Fruit fly (Drosophila melanogaster) whole organism, embryonic: Measurements from ENCODE around the gene SMC6.

Experiments used
- Abd-B ChIP-seq: fragments of 200-800 bp; sonication (Bioruptor generic); optimal IDR thresholded peaks from 2 replicates; lab custom pipeline; 2018; ENCODE audit warnings: missing biosample characterization, mild to moderate bottlenecking, missing genetic modification characterization, moderate library complexity
- Atf-2 ChIP-seq: fragments of 200-800 bp; sonication (Bioruptor generic); optimal IDR thresholded peaks from 2 replicates; lab custom pipeline; 2016; ENCODE audit warnings: missing biosample characterization, missing genetic modification characterization
- CG10147 ChIP-seq: fragments of 200-800 bp; sonication (Bioruptor generic); optimal IDR thresholded peaks from 2 replicates; lab custom pipeline; 2019; ENCODE audit warnings: missing biosample characterization, mild to moderate bottlenecking, missing genetic modification characterization, moderate library complexity
- CG1024 ChIP-seq: fragments of 200-800 bp; sonication (Bioruptor generic); IDR thresholded peaks from 2 replicates; pipeline ENCODE4 v1.3.6; 2022; ENCODE audit warnings: missing biosample characterization, missing genetic modification characterization
- CG10274 ChIP-seq: fragments of 200-800 bp; sonication (Bioruptor generic); optimal IDR thresholded peaks from 3 replicates; lab custom pipeline; 2017; ENCODE audit warnings: missing biosample characterization, mild to moderate bottlenecking, missing genetic modification characterization
- CG10654 ChIP-seq: fragments of 200-800 bp; sonication (Bioruptor generic); optimal IDR thresholded peaks from 2 replicates; lab custom pipeline; 2016; ENCODE audit warnings: missing biosample characterization, missing genetic modification characterization
- CG11398 ChIP-seq: fragments of 200-800 bp; sonication (Bioruptor generic); optimal IDR thresholded peaks from 2 replicates; lab custom pipeline; 2016; ENCODE audit warnings: missing biosample characterization, missing genetic modification characterization
- CG14441 ChIP-seq: fragments of 200-800 bp; sonication (Bioruptor generic); IDR thresholded peaks from 2 replicates; pipeline ENCODE4 v1.3.6; 2022; ENCODE audit warnings: missing biosample characterization, missing genetic modification characterization
- CG15269 ChIP-seq: fragments of 200-800 bp; sonication (Bioruptor generic); optimal IDR thresholded peaks from 2 replicates; lab custom pipeline; 2018; ENCODE audit warnings: missing biosample characterization, mild to moderate bottlenecking, missing genetic modification characterization, moderate library complexity
- CG16779 ChIP-seq: fragments of 200-800 bp; sonication (Bioruptor generic); IDR thresholded peaks from 2 replicates; pipeline ENCODE4 v1.3.6; 2022; ENCODE audit warnings: missing biosample characterization, missing genetic modification characterization
- CG16815 ChIP-seq: fragments of 200-800 bp; sonication (Bioruptor generic); optimal IDR thresholded peaks from 3 replicates; lab custom pipeline; 2017; ENCODE audit warnings: missing biosample characterization, mild to moderate bottlenecking, missing genetic modification characterization
- CG18262 ChIP-seq: fragments of 200-800 bp; optimal IDR thresholded peaks from 3 replicates; lab custom pipeline; 2019; ENCODE audit warnings: missing biosample characterization, mild to moderate bottlenecking, missing genetic modification characterization, moderate library complexity
- CG18599 ChIP-seq: fragments of 200-800 bp; sonication (Bioruptor generic); optimal IDR thresholded peaks from 3 replicates; lab custom pipeline; 2017; ENCODE audit warnings: missing biosample characterization, missing genetic modification characterization, mild to moderate bottlenecking, moderate library complexity, missing genetic modification reagents
- CG2116 ChIP-seq: fragments of 200-800 bp; sonication (Bioruptor generic); optimal IDR thresholded peaks from 3 replicates; lab custom pipeline; 2018; ENCODE audit warnings: missing biosample characterization, mild to moderate bottlenecking, missing genetic modification characterization
- CG2889 ChIP-seq: fragments of 200-800 bp; sonication (Bioruptor generic); IDR thresholded peaks from 3 replicates; pipeline ENCODE4 v1.3.6; 2022; ENCODE audit warnings: missing biosample characterization, missing genetic modification characterization
- CG30403 ChIP-seq: fragments of 200-800 bp; sonication (Bioruptor generic); optimal IDR thresholded peaks from 3 replicates; lab custom pipeline; 2016; ENCODE audit warnings: missing biosample characterization, missing genetic modification characterization
- CG6272 ChIP-seq: fragments of 200-800 bp; sonication (Bioruptor generic); IDR thresholded peaks from 2 replicates; pipeline ENCODE4 v1.3.6; 2022; ENCODE audit warnings: missing biosample characterization, missing genetic modification characterization
- Camta ChIP-seq: fragments of 200-800 bp; sonication (Bioruptor generic); optimal IDR thresholded peaks from 2 replicates; lab custom pipeline; 2016; ENCODE audit warnings: missing biosample characterization, missing genetic modification characterization
- Chrac-16 ChIP-seq: fragments of 200-800 bp; sonication (Bioruptor generic); optimal IDR thresholded peaks from 3 replicates; lab custom pipeline; 2016; ENCODE audit warnings: missing biosample characterization, missing genetic modification characterization
- Dip3 ChIP-seq: fragments of 200-800 bp; sonication (Bioruptor generic); optimal IDR thresholded peaks from 3 replicates; lab custom pipeline; 2016; ENCODE audit warnings: missing biosample characterization, missing genetic modification characterization
- Eip74EF ChIP-seq, 2 experiments: fragments of 200-800 bp in 1 of 2; fragments of >200 bp in 1 of 2; sonication (Bioruptor generic) in 1 of 2; optimal IDR thresholded peaks; 2 replicates each; lab custom pipeline; 2017 to 2019; ENCODE audit warnings: missing biosample characterization in 2 of 2, missing genetic modification characterization in 2 of 2, mild to moderate bottlenecking in 1 of 2, moderate library complexity in 1 of 2
- HLH54F ChIP-seq: fragments of 200-800 bp; sonication (Bioruptor generic); optimal IDR thresholded peaks from 3 replicates; lab custom pipeline; 2016; ENCODE audit warnings: missing biosample characterization, missing genetic modification characterization
- Hand ChIP-seq: fragments of 200-800 bp; sonication (Bioruptor generic); optimal IDR thresholded peaks from 2 replicates; lab custom pipeline; 2017; ENCODE audit warnings: mild to moderate bottlenecking, missing biosample characterization, missing genetic modification reagents, missing genetic modification characterization
- MBD-R2 ChIP-seq: fragments of 200-800 bp; sonication (Bioruptor generic); IDR thresholded peaks from 2 replicates; pipeline ENCODE4 v1.3.6; 2022; ENCODE audit warnings: missing biosample characterization, missing genetic modification characterization
- Mad ChIP-seq: fragments of 200-800 bp; sonication (Bioruptor generic); optimal IDR thresholded peaks from 2 replicates; lab custom pipeline; 2016; ENCODE audit warnings: missing biosample characterization, missing genetic modification characterization
- Sox102F ChIP-seq: fragments of 200-800 bp; sonication (Bioruptor generic); optimal IDR thresholded peaks from 2 replicates; lab custom pipeline; 2018; ENCODE audit warnings: missing biosample characterization, mild to moderate bottlenecking, missing genetic modification characterization, moderate library complexity
- Tbp ChIP-seq: fragments of >200 bp; optimal IDR thresholded peaks from 2 replicates; lab custom pipeline; 2018; ENCODE audit warnings: missing biosample characterization, missing genetic modification characterization
- Xrp1 ChIP-seq: fragments of 200-800 bp; sonication (Bioruptor generic); IDR thresholded peaks from 2 replicates; pipeline ENCODE4 v1.3.6; 2022; ENCODE audit warnings: missing biosample characterization, missing genetic modification characterization
- bowl ChIP-seq: fragments of 200-800 bp; sonication (Bioruptor generic); IDR thresholded peaks from 2 replicates; pipeline ENCODE4 v1.3.6; 2022; ENCODE audit warnings: missing biosample characterization, missing genetic modification characterization
- bsh ChIP-seq, 2 experiments: fragments of 200-800 bp; sonication (Bioruptor generic); optimal IDR thresholded peaks; 2 replicates each; lab custom pipeline; 2017 to 2018; ENCODE audit warnings: mild to moderate bottlenecking in 2 of 2, missing biosample characterization in 2 of 2, missing genetic modification characterization in 2 of 2, moderate library complexity in 1 of 2
- chinmo ChIP-seq: fragments of 200-800 bp; sonication (Bioruptor generic); IDR thresholded peaks from 4 replicates; pipeline ENCODE4 v1.3.6; 2022; ENCODE audit warnings: missing biosample characterization, missing genetic modification characterization; ENCODE audit not compliant: partially characterized antibody
- crp ChIP-seq, 2 experiments: fragments of 200-800 bp; sonication (Bioruptor generic); optimal IDR thresholded peaks; 2 replicates in 1 of 2; 3 replicates in 1 of 2; lab custom pipeline; 2017; ENCODE audit warnings: missing biosample characterization in 2 of 2, missing genetic modification characterization in 2 of 2, mild to moderate bottlenecking in 1 of 2, moderate library complexity in 1 of 2
- dpn ChIP-seq, 2 experiments: fragments of 200-800 bp; sonication (Bioruptor generic); optimal IDR thresholded peaks; 3 replicates each; lab custom pipeline; 2016; ENCODE audit warnings: missing biosample characterization in 2 of 2, missing genetic modification characterization in 2 of 2
- ems ChIP-seq: fragments of 200-800 bp; sonication (Bioruptor generic); optimal IDR thresholded peaks from 3 replicates; lab custom pipeline; 2016; ENCODE audit warnings: missing biosample characterization, missing genetic modification characterization
- gem ChIP-seq: fragments of 200-800 bp; sonication (Bioruptor generic); optimal IDR thresholded peaks from 2 replicates; lab custom pipeline; 2019; ENCODE audit warnings: missing biosample characterization, mild to moderate bottlenecking, missing genetic modification characterization, moderate library complexity
- grn ChIP-seq: fragments of 200-800 bp; sonication (Bioruptor generic); optimal IDR thresholded peaks from 3 replicates; lab custom pipeline; 2017; ENCODE audit warnings: missing biosample characterization, missing genetic modification characterization
- lmd ChIP-seq: fragments of 200-800 bp; sonication (Bioruptor generic); IDR thresholded peaks from 2 replicates; pipeline ENCODE4 v1.3.6; 2022; ENCODE audit warnings: missing biosample characterization, missing genetic modification characterization
- pan ChIP-seq, 4 experiments: fragments of >200 bp in 3 of 4; fragments of 200-800 bp in 1 of 4; sonication (Bioruptor generic) in 1 of 4; optimal IDR thresholded peaks in 3 of 4; IDR thresholded peaks in 1 of 4; 2 replicates each; pipeline versions ENCODE4 v1.3.6 to Lab custom; 2017 to 2022; ENCODE audit warnings: missing biosample characterization in 2 of 4, missing genetic modification characterization in 2 of 4, mixed read lengths in 1 of 4
- sna ChIP-seq: fragments of 200-800 bp; sonication (Bioruptor generic); IDR thresholded peaks from 2 replicates; pipeline ENCODE4 v1.3.6; 2022; ENCODE audit warnings: missing biosample characterization, missing genetic modification characterization; ENCODE audit not compliant: partially characterized antibody
- unpg ChIP-seq: fragments of 200-800 bp; sonication (Bioruptor generic); optimal IDR thresholded peaks from 3 replicates; lab custom pipeline; 2018; ENCODE audit warnings: missing biosample characterization, mild to moderate bottlenecking, missing genetic modification characterization, moderate library complexity
- z ChIP-seq: fragments of 200-800 bp; sonication (Bioruptor generic); IDR thresholded peaks from 3 replicates; pipeline ENCODE4 v1.3.6; 2022; ENCODE audit warnings: missing biosample characterization, missing genetic modification characterization

Gene SMC6

dm6 chr3R:24141013-24141592 lies 52.1 kb downstream of the SMC6 start, which contains the start of gene Kal1 (continued):
- peak; percentile 88 for TF ChIP-seq CG30403 (GFP tag; lab: Kevin White, UChicago)
- TF ChIP-seq HLH54F (GFP tag; lab: Kevin White, UChicago), result no peak
- TF ChIP-seq Chrac-16 (GFP tag; lab: Kevin White, UChicago), result peak; percentile 69
- TF ChIP-seq Atf-2, result peak; percentile 20
- TF ChIP-seq CG1024 (GFP tag; lab: Robert Waterston, UW), result peak; percentile 89
- TF ChIP-seq CG14441 (GFP tag; lab: Robert Waterston, UW), result peak; percentile 90
- peak; percentile 78; the same call in 2 of the 3 replicates for TF ChIP-seq CG2889 (GFP tag; lab: Robert Waterston, UW)
- TF ChIP-seq CG6272 (GFP tag; lab: Robert Waterston, UW), result peak; percentile 89
- 0 out of 4 replicates have a peak, but pooled peaks have one; percentile 44 for TF ChIP-seq chinmo (GFP tag; lab: Robert Waterston, UW)
- TF ChIP-seq CG10654 (GFP tag; lab: Kevin White, UChicago), result peak; percentile 83
- TF ChIP-seq CG18599 (GFP tag; lab: Kevin White, UChicago), result peak; percentile 92
- peak; percentile 65 for TF ChIP-seq CG2116 (GFP tag; lab: Kevin White, UChicago)
- peak; percentile 22 for TF ChIP-seq Mad
- peak in 1 of 2 experiments; percentile 95 for TF ChIP-seq Eip74EF (GFP tag; optimal IDR thresholded peaks at IDR 0.05; lab: Kevin White, UChicago)
- TF ChIP-seq Dip3 (GFP tag; lab: Kevin White, UChicago), result no peak
- peak; percentile 82 for TF ChIP-seq CG16815 (GFP tag; lab: Kevin White, UChicago)
- peak in 1 of 2 experiments; percentile 86 for TF ChIP-seq dpn (GFP tag; optimal IDR thresholded peaks at IDR 0.05; lab: Kevin White, UChicago)
- peak; percentile 96 for TF ChIP-seq CG18262
- TF ChIP-seq pan (optimal IDR thresholded peaks at IDR 0.05; lab: Kevin White, UChicago), result no peak
- TF ChIP-seq pan (GFP tag; optimal IDR thresholded peaks at IDR 0.05 in 1 of 2, IDR thresholded peaks at IDR 0.05 in 1 of 2), result peak in 1 of 2 experiments; percentile 94
- peak; percentile 93 for TF ChIP-seq CG15269 (tag; lab: Kevin White, UChicago)
- no peak for TF ChIP-seq CG16779 (GFP tag; lab: Robert Waterston, UW)
- TF ChIP-seq Abd-B (GFP tag; lab: Kevin White, UChicago), result peak; percentile 84
- TF ChIP-seq unpg (GFP tag; lab: Kevin White, UChicago), result peak; percentile 96
- TF ChIP-seq Camta (GFP tag; lab: Kevin White, UChicago), result peak; percentile 39
- TF ChIP-seq CG10274, result peak; percentile 66
- peak; percentile 60; the same call in 2 of the 3 replicates for TF ChIP-seq z
- peak; percentile 73 for TF ChIP-seq Hand (GFP tag; lab: Kevin White, UChicago)
- no peak for TF ChIP-seq CG11398 (GFP tag; lab: Kevin White, UChicago)
- TF ChIP-seq bowl (GFP tag; lab: Robert Waterston, UW), result peak; percentile 85
- TF ChIP-seq grn, result peak; percentile 11
- peak; percentile 97 for TF ChIP-seq Xrp1 (GFP tag; lab: Robert Waterston, UW)
- TF ChIP-seq lmd (GFP tag; lab: Robert Waterston, UW), result peak; percentile 90
- peak; percentile 79 for TF ChIP-seq CG10147 (GFP tag; lab: Kevin White, UChicago)

dm6 chr3R:24139646-24140130 lies 53.5 kb downstream of the SMC6 start:
- TF ChIP-seq MBD-R2, result no peak
- TF ChIP-seq gem (tag; lab: Kevin White, UChicago), result no peak
- no peak for TF ChIP-seq CG30403 (GFP tag; lab: Kevin White, UChicago)
- TF ChIP-seq Tbp (GFP tag; lab: Kevin White, UChicago), result no peak
- TF ChIP-seq ems (GFP tag; lab: Kevin White, UChicago), result no peak
- TF ChIP-seq bsh (GFP tag; optimal IDR thresholded peaks at IDR 0.05; lab: Kevin White, UChicago), result no peak
- no peak for TF ChIP-seq Sox102F (GFP tag; lab: Kevin White, UChicago)
- TF ChIP-seq crp (GFP tag; optimal IDR thresholded peaks at IDR 0.05; lab: Kevin White, UChicago), result no peak
- no peak for TF ChIP-seq Eip74EF (GFP tag; optimal IDR thresholded peaks at IDR 0.05; lab: Kevin White, UChicago)
- no peak for TF ChIP-seq sna (GFP tag; lab: Robert Waterston, UW)
